Worm (Caenorhabditis elegans): Measurements from ENCODE around the gene T24E12.2.

T24E12.2 gene

ce11 chrII:3775719-3776118 is 7.0 kb upstream of the T24E12.2 start, which contains the start of gene T24E12.3:
T24E12.3 (plus strand) TSS chrII:3776019.
- TF ChIP-seq unc-62 (GFP tag; optimal IDR thresholded peaks at IDR 0.05): no peak

DNA sequence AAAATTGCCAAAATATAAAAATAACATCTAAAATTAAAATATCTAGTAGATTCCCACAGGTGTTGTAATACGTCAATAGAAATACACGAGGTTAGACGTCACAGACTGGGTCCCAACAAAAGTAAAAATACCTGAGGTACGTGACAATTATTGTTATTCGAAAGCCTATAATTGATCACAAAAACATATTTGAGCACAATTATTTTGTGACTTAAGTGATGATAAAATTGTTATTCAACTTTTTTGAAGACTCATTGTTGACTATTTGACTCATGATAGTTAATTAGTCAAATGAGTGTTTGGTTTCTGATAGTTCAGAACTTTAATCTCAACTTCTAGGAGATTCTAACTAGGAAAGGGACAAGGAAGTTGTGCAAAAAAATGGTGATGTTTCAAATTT is 4.9 kb upstream of the T24E12.2 start:
- TF ChIP-seq unc-62 (GFP tag; optimal IDR thresholded peaks at IDR 0.05): no peak

- TF ChIP-seq unc-62 (GFP tag; optimal IDR thresholded peaks at IDR 0.05): no peak
These were observed 3.3 kb upstream of the T24E12.2 start, which contains the start of gene T24E12.11 for ce11 chrII:3779463-3779862. T24E12.11 (minus strand) TSS chrII:3779563.

ce11 chrII:3781238-3781637 is 1.5 kb upstream of the T24E12.2 start:
- no peak for TF ChIP-seq unc-62 (GFP tag; optimal IDR thresholded peaks at IDR 0.05)

- no peak for TF ChIP-seq unc-62 (GFP tag; optimal IDR thresholded peaks at IDR 0.05)
These were observed 2.5 kb downstream of the T24E12.2 start, which contains the start of gene T24E12.1 for ce11 chrII:3785257-3785656. T24E12.1 (plus strand) TSS chrII:3785557.

ce11 chrII:3785756-3786155 is 3.0 kb downstream of the T24E12.2 start:
- no peak for TF ChIP-seq unc-62 (GFP tag; optimal IDR thresholded peaks at IDR 0.05)

DNA sequence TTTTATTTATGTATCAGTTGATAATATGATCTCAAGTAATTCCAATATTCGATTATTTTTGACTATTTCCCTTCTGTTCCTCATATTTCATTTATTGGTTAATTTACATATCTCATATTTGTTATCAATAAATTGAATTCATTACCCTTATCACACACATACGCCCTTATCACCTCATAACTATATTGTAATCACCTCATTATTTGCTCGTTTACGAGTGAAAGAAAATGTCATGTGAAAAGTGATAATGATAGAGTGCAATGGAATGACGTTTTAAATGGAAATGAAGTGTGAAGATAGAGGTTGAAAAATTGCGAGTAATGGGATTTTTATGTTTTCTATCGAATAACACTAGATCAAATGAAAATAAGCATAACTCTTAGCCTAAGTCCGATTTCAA is 3.8 kb downstream of the T24E12.2 start:
- no peak for TF ChIP-seq unc-62 (GFP tag; optimal IDR thresholded peaks at IDR 0.05)

ce11 chrII:3787151-3787550 is 4.4 kb downstream of the T24E12.2 start, which contains the start of gene T24E12.13:
T24E12.13 (plus strand) TSS chrII:3787451.
- no peak for TF ChIP-seq unc-62 (GFP tag; optimal IDR thresholded peaks at IDR 0.05)

DNA sequence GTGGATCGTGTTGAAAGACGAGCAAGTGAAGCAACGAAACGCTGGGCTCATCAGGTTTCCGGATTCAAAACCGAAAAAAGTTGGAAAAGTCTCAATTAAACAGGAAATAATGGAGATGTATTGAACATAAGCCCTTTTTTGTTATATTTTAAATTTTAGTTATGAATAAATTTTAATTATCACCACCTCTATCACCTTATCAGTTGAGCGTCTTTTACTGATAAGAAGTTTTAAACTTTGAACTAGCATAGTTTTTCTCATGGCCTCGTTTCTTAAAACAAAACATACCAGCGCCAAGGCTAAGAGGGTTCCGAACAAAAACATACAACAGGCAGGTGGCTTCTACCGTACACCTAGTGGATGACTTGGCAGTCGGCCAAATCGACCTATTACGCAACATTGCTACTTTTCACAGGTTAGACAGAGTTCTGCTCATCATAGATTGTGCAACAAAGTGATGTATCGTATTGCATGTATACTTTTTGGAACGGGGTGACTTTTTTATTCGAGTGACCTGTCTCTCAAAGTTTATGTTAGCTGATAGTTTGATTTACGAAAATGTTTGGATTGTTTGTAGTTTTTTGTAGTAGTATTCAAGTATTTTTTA is 5.7 kb downstream of the T24E12.2 start:
- TF ChIP-seq unc-62 (GFP tag; optimal IDR thresholded peaks at IDR 0.05): no peak

ce11 chrII:3793336-3793735 is 10.6 kb downstream of the T24E12.2 start, which contains the start of gene fbxb-99:
fbxb-99 (minus strand) TSS chrII:3793436.
- TF ChIP-seq unc-62 (GFP tag; optimal IDR thresholded peaks at IDR 0.05): no peak

DNA sequence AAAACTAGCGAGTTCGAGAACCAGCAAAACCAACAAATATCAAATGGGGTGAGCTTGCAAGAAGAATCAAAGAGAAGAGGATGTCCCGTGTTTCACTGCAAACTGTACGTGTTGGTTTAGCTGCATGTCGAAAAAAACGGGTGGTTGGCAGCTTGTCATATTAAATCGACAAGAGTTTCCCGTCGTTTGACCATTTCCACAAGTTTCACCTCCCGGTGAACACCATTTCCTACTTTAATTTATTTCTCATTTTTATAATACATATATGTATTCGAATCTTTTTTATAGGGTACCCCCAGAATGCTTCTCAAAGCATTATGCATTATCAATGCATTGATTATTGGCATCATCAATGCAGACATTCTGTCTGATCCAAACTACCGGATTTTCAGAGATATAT is 12.6 kb downstream of the T24E12.2 start, which contains the start of gene Y8A9A.2:
Y8A9A.2 (plus strand) TSS at position 301 of the 400 bp plus-strand sequence.
- TF ChIP-seq unc-62 (GFP tag; optimal IDR thresholded peaks at IDR 0.05): no peak

ce11 chrII:3803219-3803618 is 20.5 kb downstream of the T24E12.2 start, which contains the start of gene ins-32:
ins-32 (minus strand) TSS chrII:3803319.
- no peak for TF ChIP-seq unc-62 (GFP tag; optimal IDR thresholded peaks at IDR 0.05)

- TF ChIP-seq unc-62 (GFP tag; optimal IDR thresholded peaks at IDR 0.05): no peak
These were observed 22.8 kb downstream of the T24E12.2 start for ce11 chrII:3805518-3805917.

ce11 chrII:3806964-3807363 is 24.2 kb downstream of the T24E12.2 start, which contains the start of gene F54D10.4:
F54D10.4 (minus strand) TSS chrII:3807064.
- no peak for TF ChIP-seq unc-62 (GFP tag; optimal IDR thresholded peaks at IDR 0.05)

DNA sequence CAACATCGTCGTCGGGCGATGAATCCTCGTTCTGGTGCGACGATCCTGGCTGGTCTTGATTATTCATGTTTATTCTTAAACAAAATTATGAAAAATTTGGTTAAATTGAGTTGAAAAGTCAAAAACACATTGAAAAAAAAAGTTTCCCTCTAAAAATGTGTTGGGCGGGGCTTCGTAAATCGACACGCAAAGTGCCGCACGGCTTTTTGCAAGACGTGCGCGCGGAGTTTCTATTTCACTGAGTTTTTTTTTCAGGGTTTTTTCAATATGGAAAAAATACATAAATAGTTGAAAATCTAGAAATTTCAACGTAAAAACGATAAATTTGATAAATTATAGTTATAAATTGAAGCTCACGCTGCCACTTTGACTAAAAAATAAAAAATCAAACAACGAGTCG is 25.4 kb downstream of the T24E12.2 start, which contains the start of gene F54D10.5:
F54D10.5 (minus strand) TSS at position 74 of the 400 bp plus-strand sequence.
- TF ChIP-seq unc-62 (GFP tag; optimal IDR thresholded peaks at IDR 0.05): no peak

- TF ChIP-seq unc-62 (GFP tag; optimal IDR thresholded peaks at IDR 0.05): no peak
These were observed 25.9 kb downstream of the T24E12.2 start for ce11 chrII:3808643-3809042.

DNA sequence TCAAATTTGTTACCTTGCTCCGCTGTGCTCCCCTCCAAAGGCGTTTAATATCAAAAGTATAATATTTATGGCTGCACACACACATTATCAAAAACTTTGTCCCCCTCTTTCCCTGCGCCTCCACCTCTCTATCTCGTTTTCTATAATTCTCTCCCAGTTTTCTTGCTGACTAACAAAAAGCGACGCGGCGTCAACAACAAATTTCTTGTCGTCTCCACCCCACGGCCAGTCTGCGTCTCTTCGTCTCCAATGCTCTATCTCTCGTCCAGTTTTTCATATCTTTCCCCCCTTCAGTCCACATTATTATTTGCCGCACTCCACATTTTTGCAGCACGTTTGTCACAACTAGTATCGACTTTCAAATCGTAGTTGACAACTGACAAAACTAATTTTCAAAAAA is 27.8 kb downstream of the T24E12.2 start:
- TF ChIP-seq unc-62 (GFP tag; optimal IDR thresholded peaks at IDR 0.05): no peak
